Fruit fly (Drosophila melanogaster) whole organism, wandering third instar larva: ENCODE measurements around the gene Eip63F-1.

Experiments
- Abd-B ChIP-seq: fragments of >200 bp; optimal IDR thresholded peaks from 2 replicates; lab custom pipeline; 2017; ENCODE audit warnings: missing biosample characterization, missing genetic modification characterization
- CG32264 ChIP-seq: fragments of 200-800 bp; sonication (Bioruptor generic); optimal IDR thresholded peaks from 2 replicates; lab custom pipeline; 2016; ENCODE audit warnings: missing biosample characterization, missing genetic modification characterization
- CG9705 ChIP-seq: fragments of 200-800 bp; sonication (Bioruptor generic); optimal IDR thresholded peaks from 2 replicates; lab custom pipeline; 2018; ENCODE audit warnings: missing biosample characterization, mild to moderate bottlenecking, missing genetic modification characterization
- CrebA ChIP-seq: fragments of 200-800 bp; sonication (Bioruptor generic); optimal IDR thresholded peaks from 2 replicates; lab custom pipeline; 2016; ENCODE audit warnings: missing biosample characterization, mild to moderate bottlenecking, missing genetic modification characterization, borderline replicate concordance
- Dfd ChIP-seq: fragments of >200 bp; optimal IDR thresholded peaks from 2 replicates; lab custom pipeline; 2017; ENCODE audit warnings: missing biosample characterization, missing genetic modification characterization
- Dif ChIP-seq: fragments of 200-275, 200-300 bp; sonication (Bioruptor generic); optimal IDR thresholded peaks from 2 replicates; lab custom pipeline; 2018; ENCODE audit warnings: missing biosample characterization, missing genetic modification characterization; ENCODE audit not compliant: partially characterized antibody
- GATAd ChIP-seq: sonication (Bioruptor generic); optimal IDR thresholded peaks from 2 replicates; lab custom pipeline; 2016; ENCODE audit warnings: missing biosample characterization, missing genetic modification characterization
- Hnf4 ChIP-seq: fragments of 200-800 bp; sonication (Bioruptor generic); optimal IDR thresholded peaks from 2 replicates; lab custom pipeline; 2016; ENCODE audit warnings: missing biosample characterization, mild to moderate bottlenecking, missing genetic modification characterization
- Hr78 ChIP-seq: fragments of >200 bp; optimal IDR thresholded peaks from 2 replicates; lab custom pipeline; 2017; ENCODE audit warnings: missing biosample characterization, missing genetic modification characterization
- Hr83 ChIP-seq: fragments of 200-300 bp; sonication (Bioruptor generic); optimal IDR thresholded peaks from 2 replicates; lab custom pipeline; 2016; ENCODE audit warnings: missing biosample characterization, mild to moderate bottlenecking, missing genetic modification characterization, moderate library complexity; ENCODE audit not compliant: poor library complexity, severe bottlenecking
- Mio ChIP-seq: sonication (Bioruptor generic); optimal IDR thresholded peaks from 2 replicates; lab custom pipeline; 2016; ENCODE audit warnings: missing biosample characterization, missing genetic modification characterization
- Myc ChIP-seq: fragments of >200 bp; optimal IDR thresholded peaks from 2 replicates; lab custom pipeline; 2017
- N ChIP-seq: fragments of >200 bp; optimal IDR thresholded peaks from 2 replicates; lab custom pipeline; 2018; ENCODE audit warnings: missing biosample characterization, missing external identifiers, missing genetic modification characterization
- Rel ChIP-seq, 2 experiments: fragments of 200-800 bp; sonication (Bioruptor generic) in 1 of 2; optimal IDR thresholded peaks; 2 replicates in 1 of 2; 3 replicates in 1 of 2; lab custom pipeline; 2016 to 2019; ENCODE audit warnings: mild to moderate bottlenecking in 2 of 2, missing biosample characterization in 2 of 2, missing genetic modification characterization in 2 of 2, moderate library complexity in 1 of 2
- Vsx2 ChIP-seq: fragments of 200-300, 225-300 bp; sonication (Bioruptor generic); optimal IDR thresholded peaks from 2 replicates; lab custom pipeline; 2018; ENCODE audit warnings: missing biosample characterization, missing genetic modification characterization; ENCODE audit not compliant: partially characterized antibody
- br ChIP-seq: fragments of 200-800 bp; sonication (Bioruptor generic); optimal IDR thresholded peaks from 2 replicates; lab custom pipeline; 2016; ENCODE audit warnings: missing biosample characterization, missing genetic modification characterization
- brk ChIP-seq: fragments of 200-800 bp; sonication (Bioruptor generic); optimal IDR thresholded peaks from 2 replicates; lab custom pipeline; 2016; ENCODE audit warnings: missing biosample characterization, mild to moderate bottlenecking, missing genetic modification characterization
- dl ChIP-seq, 2 experiments: fragments of 175-275, 200-275 bp in 1 of 2; fragments of 200-275 bp in 1 of 2; sonication (Bioruptor generic); optimal IDR thresholded peaks; lab custom pipeline; 2018; ENCODE audit warnings: mild to moderate bottlenecking in 2 of 2, missing biosample characterization in 2 of 2, missing genetic modification characterization in 2 of 2, moderate library complexity in 2 of 2; ENCODE audit not compliant: partially characterized antibody in 2 of 2, insufficient read depth in 1 of 2
- dmrt93B ChIP-seq: fragments of 200-800 bp; sonication (Bioruptor generic); optimal IDR thresholded peaks from 2 replicates; lab custom pipeline; 2018; ENCODE audit warnings: missing biosample characterization, mild to moderate bottlenecking, missing genetic modification characterization
- dsf ChIP-seq: sonication (Bioruptor generic); optimal IDR thresholded peaks from 2 replicates; lab custom pipeline; 2016; ENCODE audit warnings: missing biosample characterization, missing genetic modification characterization, borderline replicate concordance
- ey ChIP-seq: fragments of 200-800 bp; sonication (Bioruptor generic); optimal IDR thresholded peaks from 2 replicates; lab custom pipeline; 2016; ENCODE audit warnings: missing biosample characterization, missing genetic modification characterization
- foxo ChIP-seq, 2 experiments: fragments of 200-800 bp; sonication (Bioruptor generic); optimal IDR thresholded peaks; 2 replicates in 1 of 2; 3 replicates in 1 of 2; lab custom pipeline; 2016 to 2017; ENCODE audit warnings: missing biosample characterization in 2 of 2, missing genetic modification characterization in 2 of 2
- fru ChIP-seq: fragments of 200-800 bp; sonication (Bioruptor generic); optimal IDR thresholded peaks from 3 replicates; lab custom pipeline; 2016; ENCODE audit warnings: missing biosample characterization, mild to moderate bottlenecking, missing genetic modification characterization
- h ChIP-seq: fragments of 200-800 bp; sonication (Bioruptor generic); optimal IDR thresholded peaks from 3 replicates; lab custom pipeline; 2016; ENCODE audit warnings: missing biosample characterization, mild to moderate bottlenecking, missing genetic modification characterization
- jim ChIP-seq: fragments of 175-275, 200-325 bp; sonication (Bioruptor generic); optimal IDR thresholded peaks from 2 replicates; lab custom pipeline; 2016; ENCODE audit warnings: missing biosample characterization, mild to moderate bottlenecking, missing genetic modification characterization
- lola ChIP-seq: fragments of >200 bp; optimal IDR thresholded peaks from 2 replicates; lab custom pipeline; 2017; ENCODE audit warnings: missing biosample characterization, missing genetic modification characterization
- pan ChIP-seq: fragments of >200 bp; optimal IDR thresholded peaks from 2 replicates; lab custom pipeline; 2017
- psq ChIP-seq: fragments of 200-800 bp; sonication (Bioruptor generic); optimal IDR thresholded peaks from 3 replicates; lab custom pipeline; 2017; ENCODE audit warnings: missing biosample characterization, mild to moderate bottlenecking, missing genetic modification characterization, moderate library complexity
- rgr ChIP-seq: fragments of 200-800 bp; sonication (Bioruptor generic); optimal IDR thresholded peaks from 3 replicates; lab custom pipeline; 2016; ENCODE audit warnings: missing biosample characterization, mild to moderate bottlenecking, missing genetic modification characterization
- sage ChIP-seq: fragments of 200-800 bp; sonication (Bioruptor generic); optimal IDR thresholded peaks from 2 replicates; lab custom pipeline; 2016; ENCODE audit warnings: missing biosample characterization, mild to moderate bottlenecking, missing genetic modification characterization
- sv ChIP-seq: fragments of 200-800 bp; sonication (Bioruptor generic); optimal IDR thresholded peaks from 3 replicates; lab custom pipeline; 2016; ENCODE audit warnings: missing biosample characterization, missing genetic modification characterization
- tai ChIP-seq: sonication (Bioruptor generic); optimal IDR thresholded peaks from 2 replicates; lab custom pipeline; 2016; ENCODE audit warnings: missing biosample characterization, missing genetic modification characterization
- usp ChIP-seq: fragments of >200 bp; optimal IDR thresholded peaks from 2 replicates; lab custom pipeline; 2017; ENCODE audit warnings: missing biosample characterization, missing genetic modification characterization
- woc ChIP-seq: sonication (Bioruptor generic); optimal IDR thresholded peaks from 2 replicates; lab custom pipeline; 2016; ENCODE audit warnings: missing biosample characterization, mild to moderate bottlenecking, missing genetic modification characterization

The Eip63F-1 gene

dm6 chr3L:3909831-3910230 is 25.6 kb downstream of the Eip63F-1 start, which contains the start of gene mge:
Gene mge (minus strand): TSS chr3L:3909931.
- TF ChIP-seq sage (GFP tag; lab: Kevin White, UChicago) (no peak), dsf (no peak), foxo (GFP tag; optimal IDR thresholded peaks at IDR 0.05; lab: Kevin White, UChicago) (no peak), fru (no peak), CrebA (no peak), N (no peak)

dm6 chr3L:3908838-3909810 is 26.3 kb downstream of the Eip63F-1 start:
- TF ChIP-seq sage (GFP tag; lab: Kevin White, UChicago) (peak; percentile 73), usp (GFP tag; lab: Kevin White, UChicago) (no peak), Hr83 (GFP tag; lab: Kevin White, UChicago) (peak; percentile 7), psq (no peak)
- TF ChIP-seq, all 38 proteins: peak for 2

dm6 chr3L:3905111-3905510 is 30.3 kb downstream of the Eip63F-1 start, which contains the start of gene ida:
Gene ida (plus strand): TSS chr3L:3905344.
- no peak for TF ChIP-seq Abd-B (GFP tag; lab: Kevin White, UChicago)
- TF ChIP-seq Rel (GFP tag; optimal IDR thresholded peaks at IDR 0.05; lab: Kevin White, UChicago): no peak
- peak; percentile 40 for TF ChIP-seq Rel (tag; optimal IDR thresholded peaks at IDR 0.05; lab: Kevin White, UChicago)
- TF ChIP-seq rgr (GFP tag; lab: Kevin White, UChicago): no peak
- no peak for TF ChIP-seq ey (GFP tag; lab: Kevin White, UChicago)
- no peak for TF ChIP-seq Hr78 (GFP tag; lab: Kevin White, UChicago)
- peak; percentile 76 for TF ChIP-seq Hnf4 (GFP tag; lab: Kevin White, UChicago)

dm6 chr3L:3903301-3903700 is 32.1 kb downstream of the Eip63F-1 start, which contains the start of gene Sc2:
Gene Sc2 (plus strand): TSS chr3L:3903492.
- TF ChIP-seq Myc (lab: Kevin White, UChicago) (no peak), Hr83 (GFP tag; lab: Kevin White, UChicago) (peak; percentile 59), sv (GFP tag; lab: Kevin White, UChicago) (no peak), brk (no peak), CG32264 (GFP tag; lab: Kevin White, UChicago) (no peak), rgr (GFP tag; lab: Kevin White, UChicago) (peak; percentile 70), lola (no peak), dl (GFP tag; optimal IDR thresholded peaks at IDR 0.05; lab: Kevin White, UChicago; ENCODE audit: insufficient read depth in 1 of 2, partially characterized antibody in 2 of 2) (peak in 1 of 2 experiments; percentile 19), h (no peak), Hnf4 (GFP tag; lab: Kevin White, UChicago) (peak; percentile 28), pan (lab: Kevin White, UChicago) (no peak), Dfd (GFP tag; lab: Kevin White, UChicago) (no peak), Dif (GFP tag; lab: Kevin White, UChicago) (peak; percentile 73), dsf (no peak), Rel (GFP tag; optimal IDR thresholded peaks at IDR 0.05; lab: Kevin White, UChicago) (no peak), Rel (tag; optimal IDR thresholded peaks at IDR 0.05; lab: Kevin White, UChicago) (peak; percentile 96), CG9705 (GFP tag; lab: Kevin White, UChicago) (no peak), woc (GFP tag; lab: Kevin White, UChicago) (no peak), Mio (GFP tag; lab: Kevin White, UChicago) (no peak)
- TF ChIP-seq, all 38 proteins: peak for 6

- peak; percentile 45 for TF ChIP-seq rgr (GFP tag; lab: Kevin White, UChicago)
- TF ChIP-seq psq: no peak
- peak; percentile 83 for TF ChIP-seq Hnf4 (GFP tag; lab: Kevin White, UChicago)
- TF ChIP-seq dsf: peak; percentile 11
- peak; percentile 41 for TF ChIP-seq tai (GFP tag; lab: Kevin White, UChicago)
- TF ChIP-seq fru: peak; percentile 41
- TF ChIP-seq pan (lab: Kevin White, UChicago): no peak
- peak; percentile 70 for TF ChIP-seq br (GFP tag; lab: Kevin White, UChicago)
- no peak for TF ChIP-seq GATAd
- TF ChIP-seq Hr78 (GFP tag; lab: Kevin White, UChicago): no peak
- TF ChIP-seq CG32264 (GFP tag; lab: Kevin White, UChicago): peak; percentile 51
- no peak for TF ChIP-seq Rel (GFP tag; optimal IDR thresholded peaks at IDR 0.05; lab: Kevin White, UChicago)
- peak; percentile 16 for TF ChIP-seq Rel (tag; optimal IDR thresholded peaks at IDR 0.05; lab: Kevin White, UChicago)
- TF ChIP-seq woc (GFP tag; lab: Kevin White, UChicago): peak; percentile 48
- TF ChIP-seq Hr83 (GFP tag; lab: Kevin White, UChicago): peak; percentile 84
- peak; percentile 49 for TF ChIP-seq CG9705 (GFP tag; lab: Kevin White, UChicago)
- no peak for TF ChIP-seq Vsx2
- TF ChIP-seq foxo (GFP tag; optimal IDR thresholded peaks at IDR 0.05; lab: Kevin White, UChicago): peak in 1 of 2 experiments; percentile 73
- peak; percentile 47 for TF ChIP-seq brk
- peak; percentile 53 for TF ChIP-seq dmrt93B (GFP tag; lab: Kevin White, UChicago)
- no peak for TF ChIP-seq CrebA
- TF ChIP-seq sv (GFP tag; lab: Kevin White, UChicago): peak; percentile 44
- no peak for TF ChIP-seq N
- TF ChIP-seq jim: no peak
Measured at dm6 chr3L:3902491-3903198, 32.8 kb downstream of the Eip63F-1 start, which contains the start of gene Ubi-p63E. Gene Ubi-p63E (minus strand): TSS chr3L:3903184.
